Fruit fly (Drosophila melanogaster) whole organism, prepupa: Measurements from ENCODE around the gene sud1.

Experiments used
- Blimp-1 ChIP-seq: fragments of 200-800 bp; sonication (Bioruptor generic); optimal IDR thresholded peaks from 3 replicates; lab custom pipeline; 2017; ENCODE audit warnings: missing biosample characterization, missing genetic modification characterization, mild to moderate bottlenecking, moderate library complexity, missing genetic modification reagents
- CG10669 ChIP-seq: fragments of 200-800 bp; sonication (Bioruptor generic); optimal IDR thresholded peaks from 3 replicates; lab custom pipeline; 2018; ENCODE audit warnings: missing biosample characterization, mild to moderate bottlenecking, missing genetic modification characterization, moderate library complexity
- CG11294 ChIP-seq: fragments of 200-800 bp; sonication (Bioruptor generic); IDR thresholded peaks from 2 replicates; pipeline ENCODE4 v1.3.6; 2022; ENCODE audit warnings: missing biosample characterization, missing genetic modification characterization
- CG11762 ChIP-seq: fragments of 200-800 bp; sonication (Bioruptor generic); optimal IDR thresholded peaks from 3 replicates; lab custom pipeline; 2016; ENCODE audit warnings: missing biosample characterization, missing genetic modification characterization; ENCODE audit not compliant: insufficient read depth
- CG15336 ChIP-seq: fragments of 200-800 bp; sonication (Bioruptor generic); IDR thresholded peaks from 2 replicates; pipeline ENCODE4 v1.3.6; 2022; ENCODE audit warnings: missing biosample characterization, missing genetic modification characterization
- CG1621 ChIP-seq: fragments of 200-800 bp; sonication (Bioruptor generic); optimal IDR thresholded peaks from 3 replicates; lab custom pipeline; 2018; ENCODE audit warnings: missing biosample characterization, mild to moderate bottlenecking, missing genetic modification characterization
- CG16779 ChIP-seq: fragments of 200-800 bp; sonication (Bioruptor generic); optimal IDR thresholded peaks from 3 replicates; lab custom pipeline; 2017; ENCODE audit warnings: missing biosample characterization, mild to moderate bottlenecking, missing genetic modification characterization
- CG31627 ChIP-seq: fragments of 200-800 bp; sonication (Bioruptor generic); optimal IDR thresholded peaks from 3 replicates; lab custom pipeline; 2016; ENCODE audit warnings: missing biosample characterization, missing genetic modification characterization
- CG32006 ChIP-seq: fragments of 200-800 bp; sonication (Bioruptor generic); optimal IDR thresholded peaks from 3 replicates; lab custom pipeline; 2017; ENCODE audit warnings: missing biosample characterization, mild to moderate bottlenecking, missing genetic modification characterization
- CG34406 ChIP-seq: fragments of 200-800 bp; sonication (Bioruptor generic); optimal IDR thresholded peaks from 3 replicates; lab custom pipeline; 2016; ENCODE audit warnings: missing biosample characterization, missing genetic modification characterization
- CG3919 ChIP-seq: fragments of 200-800 bp; sonication (Bioruptor generic); optimal IDR thresholded peaks from 3 replicates; lab custom pipeline; 2016; ENCODE audit warnings: missing biosample characterization, missing genetic modification characterization
- CG4318 ChIP-seq: fragments of 200-800 bp; sonication (Bioruptor generic); optimal IDR thresholded peaks from 3 replicates; lab custom pipeline; 2017; ENCODE audit warnings: missing biosample characterization, mild to moderate bottlenecking, missing genetic modification characterization
- CG6163 ChIP-seq: fragments of 200-800 bp; sonication (Bioruptor generic); IDR thresholded peaks from 3 replicates; pipeline ENCODE4 v1.3.6; 2022; ENCODE audit warnings: missing biosample characterization, missing genetic modification characterization
- CG6808 ChIP-seq: fragments of 200-800 bp; sonication (Bioruptor generic); optimal IDR thresholded peaks from 3 replicates; lab custom pipeline; 2017; ENCODE audit warnings: missing biosample characterization, missing genetic modification characterization, mild to moderate bottlenecking, moderate library complexity, missing genetic modification reagents
- CG6854 ChIP-seq: fragments of 200-800 bp; sonication (Bioruptor generic); optimal IDR thresholded peaks from 2 replicates; lab custom pipeline; 2017; ENCODE audit warnings: missing biosample characterization, mild to moderate bottlenecking, missing genetic modification characterization
- CG7368 ChIP-seq: fragments of 200-800 bp; sonication (Bioruptor generic); optimal IDR thresholded peaks from 3 replicates; lab custom pipeline; 2016; ENCODE audit warnings: missing biosample characterization, missing genetic modification characterization
- CG8319 ChIP-seq: fragments of 200-800 bp; sonication (Bioruptor generic); optimal IDR thresholded peaks from 3 replicates; lab custom pipeline; 2016; ENCODE audit warnings: missing biosample characterization, missing genetic modification characterization
- CG8632 ChIP-seq: fragments of 200-800 bp; sonication (Bioruptor generic); optimal IDR thresholded peaks from 3 replicates; lab custom pipeline; 2016; ENCODE audit warnings: missing biosample characterization, missing genetic modification characterization
- CG9139 ChIP-seq: fragments of 200-800 bp; sonication (Bioruptor generic); optimal IDR thresholded peaks from 3 replicates; lab custom pipeline; 2017; ENCODE audit warnings: missing biosample characterization, mild to moderate bottlenecking, missing genetic modification characterization
- Eip75B ChIP-seq: fragments of 200-800 bp; sonication (Bioruptor generic); optimal IDR thresholded peaks from 3 replicates; lab custom pipeline; 2016; ENCODE audit warnings: missing biosample characterization, missing genetic modification characterization
- Eip78C ChIP-seq: fragments of 200-800 bp; sonication (Bioruptor generic); peaks from one replicate; lab custom pipeline; 2016; ENCODE audit warnings: missing biosample characterization, missing genetic modification characterization
- Eip93F ChIP-seq: fragments of 200-800 bp; sonication (Bioruptor generic); optimal IDR thresholded peaks from 2 replicates; lab custom pipeline; 2016; ENCODE audit warnings: missing biosample characterization, mild to moderate bottlenecking, missing genetic modification characterization
- Ets21C ChIP-seq: fragments of 200-800 bp; sonication (Bioruptor generic); optimal IDR thresholded peaks from 3 replicates; lab custom pipeline; 2016; ENCODE audit warnings: missing biosample characterization, missing genetic modification characterization
- Ets96B ChIP-seq: fragments of 200-800 bp; optimal IDR thresholded peaks from 2 replicates; lab custom pipeline; 2019; ENCODE audit warnings: missing biosample characterization, mild to moderate bottlenecking, missing genetic modification characterization, moderate library complexity
- Gug ChIP-seq: fragments of 200-800 bp; sonication (Bioruptor generic); IDR thresholded peaks from 2 replicates; pipeline ENCODE4 v1.3.6; 2022; ENCODE audit warnings: missing biosample characterization, missing genetic modification characterization
- Hr38 ChIP-seq: sonication (Bioruptor generic); optimal IDR thresholded peaks from 2 replicates; lab custom pipeline; 2016; ENCODE audit warnings: missing biosample characterization, missing genetic modification characterization
- Hr39 ChIP-seq: fragments of 200-800 bp; sonication (Bioruptor generic); optimal IDR thresholded peaks from 2 replicates; lab custom pipeline; 2016; ENCODE audit warnings: missing biosample characterization, missing genetic modification characterization
- Lpt ChIP-seq: fragments of 200-800 bp; sonication (Bioruptor generic); optimal IDR thresholded peaks from 3 replicates; lab custom pipeline; 2016; ENCODE audit warnings: missing biosample characterization, missing genetic modification characterization
- Met ChIP-seq: fragments of 200-800 bp; sonication (Bioruptor generic); optimal IDR thresholded peaks from 3 replicates; lab custom pipeline; 2016; ENCODE audit warnings: missing biosample characterization, missing genetic modification characterization
- Smox ChIP-seq: fragments of 200-800 bp; sonication (Bioruptor generic); optimal IDR thresholded peaks from 3 replicates; lab custom pipeline; 2016; ENCODE audit warnings: missing biosample characterization, missing genetic modification characterization
- Sox102F ChIP-seq: fragments of 200-800 bp; sonication (Bioruptor generic); optimal IDR thresholded peaks from 2 replicates; lab custom pipeline; 2016; ENCODE audit warnings: missing biosample characterization, mild to moderate bottlenecking, missing genetic modification characterization
- Sox14 ChIP-seq: fragments of 200-800 bp; sonication (Bioruptor generic); optimal IDR thresholded peaks from 3 replicates; lab custom pipeline; 2016; ENCODE audit warnings: missing biosample characterization, missing genetic modification characterization
- achi ChIP-seq: fragments of 200-800 bp; sonication (Bioruptor generic); optimal IDR thresholded peaks from 3 replicates; lab custom pipeline; 2016; ENCODE audit warnings: missing biosample characterization, missing genetic modification characterization
- acj6 ChIP-seq: fragments of 200-800 bp; sonication (Bioruptor generic); optimal IDR thresholded peaks from 3 replicates; lab custom pipeline; 2016; ENCODE audit warnings: missing biosample characterization, missing genetic modification characterization
- cyc ChIP-seq: fragments of 200-800 bp; sonication (Bioruptor generic); optimal IDR thresholded peaks from 3 replicates; lab custom pipeline; 2016; ENCODE audit warnings: missing biosample characterization, missing genetic modification characterization
- dac ChIP-seq: fragments of 200-800 bp; sonication (Bioruptor generic); optimal IDR thresholded peaks from 2 replicates; lab custom pipeline; 2017; ENCODE audit warnings: missing biosample characterization, mild to moderate bottlenecking, missing genetic modification characterization
- dsx ChIP-seq: fragments of 200-800 bp; optimal IDR thresholded peaks from 3 replicates; lab custom pipeline; 2019; ENCODE audit warnings: missing biosample characterization, mild to moderate bottlenecking, missing genetic modification characterization, moderate library complexity; ENCODE audit not compliant: poor library complexity, severe bottlenecking
- eg ChIP-seq: fragments of 200-800 bp; sonication (Bioruptor generic); IDR thresholded peaks from 3 replicates; pipeline ENCODE4 v1.3.6; 2022; ENCODE audit warnings: missing biosample characterization, missing genetic modification characterization
- fd85E ChIP-seq: fragments of 200-800 bp; sonication (Bioruptor generic); optimal IDR thresholded peaks from 3 replicates; lab custom pipeline; 2016; ENCODE audit warnings: missing biosample characterization, missing genetic modification characterization
- fkh ChIP-seq: fragments of 200-800 bp; sonication (Bioruptor generic); optimal IDR thresholded peaks from 3 replicates; lab custom pipeline; 2017; ENCODE audit warnings: missing biosample characterization, mild to moderate bottlenecking, missing genetic modification characterization, moderate library complexity
- lz ChIP-seq: fragments of 200-800 bp; sonication (Bioruptor generic); optimal IDR thresholded peaks from 3 replicates; lab custom pipeline; 2016; ENCODE audit warnings: missing biosample characterization, missing genetic modification characterization
- net ChIP-seq: fragments of 200-800 bp; sonication (Bioruptor generic); optimal IDR thresholded peaks from 3 replicates; lab custom pipeline; 2016; ENCODE audit warnings: missing biosample characterization, missing genetic modification characterization
- salr ChIP-seq, 2 experiments: fragments of 200-800 bp; sonication (Bioruptor generic); optimal IDR thresholded peaks; 3 replicates each; lab custom pipeline; 2016 to 2018; ENCODE audit warnings: missing biosample characterization in 2 of 2, missing genetic modification characterization in 2 of 2, mild to moderate bottlenecking in 1 of 2
- spab ChIP-seq: fragments of 200-800 bp; sonication (Bioruptor generic); optimal IDR thresholded peaks from 2 replicates; lab custom pipeline; 2017; ENCODE audit warnings: missing biosample characterization, mild to moderate bottlenecking, missing genetic modification characterization, missing genetic modification reagents
- ss ChIP-seq, 2 experiments: fragments of 200-800 bp; sonication (Bioruptor generic); optimal IDR thresholded peaks; 2 replicates in 1 of 2; 3 replicates in 1 of 2; lab custom pipeline; 2017 to 2018; ENCODE audit warnings: mild to moderate bottlenecking in 2 of 2, missing biosample characterization in 2 of 2, missing genetic modification characterization in 2 of 2, moderate library complexity in 1 of 2
- svp ChIP-seq: fragments of 200-800 bp; sonication (Bioruptor generic); peaks from one replicate; lab custom pipeline; 2016; ENCODE audit warnings: missing biosample characterization, missing genetic modification characterization
- topi ChIP-seq: fragments of 200-800 bp; sonication (Bioruptor generic); optimal IDR thresholded peaks from 3 replicates; lab custom pipeline; 2016; ENCODE audit warnings: missing biosample characterization, missing genetic modification characterization
- vri ChIP-seq: fragments of 200-800 bp; sonication (Bioruptor generic); optimal IDR thresholded peaks from 3 replicates; lab custom pipeline; 2016; ENCODE audit warnings: missing biosample characterization, mild to moderate bottlenecking, missing genetic modification characterization

sud1 gene

DNA sequence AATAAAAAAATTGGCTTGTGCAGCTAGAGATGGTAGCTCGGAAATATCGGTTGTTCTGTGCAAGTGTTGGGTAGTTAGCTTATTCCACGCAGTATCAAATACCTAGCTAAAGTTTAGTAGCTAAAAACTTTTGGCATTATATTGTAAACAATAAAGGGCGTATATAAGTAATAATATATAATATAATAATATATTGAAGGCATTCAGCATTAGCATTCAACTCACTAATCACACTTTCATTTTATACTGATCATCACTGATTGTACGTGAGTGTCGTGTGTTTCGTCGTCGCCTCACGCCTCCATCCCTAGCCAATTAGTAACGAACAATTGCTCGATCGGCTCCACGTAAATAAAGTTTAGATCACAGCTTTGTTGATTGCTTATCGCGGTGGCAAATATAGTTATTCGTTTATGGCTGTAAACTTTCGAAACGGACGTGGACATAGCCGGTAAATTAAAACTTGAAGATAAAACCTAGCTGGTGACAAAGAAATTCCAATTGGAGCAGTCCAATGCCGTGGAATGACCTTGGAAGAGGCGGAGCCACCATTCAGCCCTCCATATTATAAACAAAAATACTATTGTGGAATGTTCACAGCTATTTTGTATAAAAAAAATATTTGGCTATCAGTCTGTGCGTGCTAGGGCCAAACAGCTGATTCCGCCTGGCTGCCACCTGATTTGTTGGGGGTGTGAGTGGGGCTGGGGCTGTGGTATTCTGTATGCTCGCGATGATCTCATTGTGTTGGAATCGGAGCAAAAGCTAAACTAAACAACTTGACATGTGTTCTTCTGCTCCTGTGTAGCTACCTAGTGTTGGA, at the start of gene sud1, which contains the start of the genes PIG-S and CG11168 (continued):
- no peak for TF ChIP-seq Smox (GFP tag; lab: Kevin White, UChicago)
- TF ChIP-seq dsx (GFP tag; lab: Kevin White, UChicago) = peak; percentile 38
- TF ChIP-seq spab (GFP tag; lab: Kevin White, UChicago) = no peak
- no peak for TF ChIP-seq Eip93F (GFP tag; lab: Kevin White, UChicago)
- no peak for TF ChIP-seq Met (GFP tag; lab: Kevin White, UChicago)
- TF ChIP-seq Ets21C = no peak
- TF ChIP-seq topi = no peak
- no peak for TF ChIP-seq CG10669 (GFP tag; lab: Kevin White, UChicago)
- peak; percentile 28 for TF ChIP-seq CG31627 (GFP tag; lab: Kevin White, UChicago)
- TF ChIP-seq, all 60 proteins: peak for 11

DNA sequence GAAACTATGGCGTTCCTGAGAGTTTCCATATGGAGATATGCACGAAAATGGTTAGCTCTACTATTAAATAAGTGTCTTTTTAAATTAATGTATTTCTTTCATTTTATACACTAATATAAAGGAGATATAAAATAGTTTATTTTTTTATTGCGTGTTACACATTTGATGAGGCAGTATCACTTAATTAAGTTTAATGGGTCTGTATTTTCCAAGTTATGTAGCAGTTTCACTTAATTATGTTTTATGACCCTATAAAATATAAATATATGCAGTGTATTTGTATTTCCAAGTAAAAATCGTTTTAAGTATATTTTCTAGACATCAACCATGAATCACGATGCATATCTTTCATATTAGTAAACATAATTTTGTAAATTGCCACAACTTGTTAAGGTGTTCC, 48.9 kb upstream of the sud1 start:
- TF ChIP-seq Hr39 (peak; percentile 16), CG6854 (no peak), Gug (no peak), CG4318 (GFP tag; lab: Kevin White, UChicago) (peak; percentile 21), achi (GFP tag; lab: Kevin White, UChicago) (no peak), Blimp-1 (no peak), fkh (no peak), Lpt (GFP tag; lab: Kevin White, UChicago) (no peak), CG10669 (GFP tag; lab: Kevin White, UChicago) (no peak), acj6 (GFP tag; lab: Kevin White, UChicago) (no peak), Hr38 (GFP tag; lab: Kevin White, UChicago) (no peak), CG6808 (GFP tag; lab: Kevin White, UChicago) (no peak), Eip93F (GFP tag; lab: Kevin White, UChicago) (no peak), CG32006 (GFP tag; lab: Kevin White, UChicago) (peak; percentile 63), CG9139 (GFP tag; lab: Kevin White, UChicago) (no peak), fd85E (GFP tag; lab: Kevin White, UChicago) (no peak), CG34406 (GFP tag; lab: Kevin White, UChicago) (no peak), CG31627 (GFP tag; lab: Kevin White, UChicago) (no peak), Ets21C (no peak), dac (GFP tag; lab: Kevin White, UChicago) (no peak), Sox102F (GFP tag; lab: Kevin White, UChicago) (peak; percentile 22), CG16779 (tag; lab: Kevin White, UChicago) (no peak), eg (GFP tag; lab: Robert Waterston, UW) (no peak), Eip78C (GFP tag; lab: Kevin White, UChicago) (peak; percentile 37), CG11762 (GFP tag; lab: Kevin White, UChicago) (no peak), Eip75B (no peak), CG1621 (tag; lab: Kevin White, UChicago) (no peak), CG7368 (GFP tag; lab: Kevin White, UChicago) (no peak), CG6163 (GFP tag; lab: Robert Waterston, UW) (no peak), CG15336 (GFP tag; lab: Robert Waterston, UW) (no peak), CG11294 (GFP tag; lab: Robert Waterston, UW) (no peak), svp (peak; percentile 77), vri (no peak), Smox (GFP tag; lab: Kevin White, UChicago) (peak; percentile 19), lz (GFP tag; lab: Kevin White, UChicago) (no peak), salr (GFP tag; optimal IDR thresholded peaks at IDR 0.05; lab: Kevin White, UChicago) (no peak), Ets96B (tag; lab: Kevin White, UChicago) (no peak), CG3919 (GFP tag; lab: Kevin White, UChicago) (no peak), CG8319 (GFP tag; lab: Kevin White, UChicago) (no peak), Sox14 (no peak), cyc (GFP tag; lab: Kevin White, UChicago) (no peak), ss (GFP tag; optimal IDR thresholded peaks at IDR 0.05; lab: Kevin White, UChicago) (no peak), net (no peak), CG8632 (GFP tag; lab: Kevin White, UChicago) (peak; percentile 3)
